Worm (Caenorhabditis elegans): ENCODE measurements around the gene gck-2.

DNA sequence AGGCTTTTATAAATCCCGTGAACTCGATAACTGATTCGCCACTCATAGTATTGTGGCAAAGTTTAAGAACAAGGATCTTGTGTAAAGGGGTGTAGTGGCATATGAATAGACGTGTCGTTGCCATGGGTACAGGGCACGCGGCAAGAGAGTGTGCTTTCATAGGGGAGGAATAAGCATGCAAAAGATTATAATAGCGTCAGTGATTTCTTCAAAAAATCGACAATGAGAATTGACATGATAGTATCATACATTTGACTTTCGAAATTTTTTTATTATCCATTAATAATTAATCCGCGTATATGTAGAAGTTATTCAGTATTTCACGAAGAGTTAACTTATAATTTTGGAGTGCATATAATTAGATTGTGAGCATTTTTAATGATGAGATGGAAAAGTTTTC lies 27.5 kb downstream of the gck-2 start, which contains the start of gene bbs-8:
- TF ChIP-seq hlh-11 (tag; optimal IDR thresholded peaks at IDR 0.05) (no peak), nhr-11 (tag; optimal IDR thresholded peaks at IDR 0.05) (no peak), nhr-41 (GFP tag; IDR thresholded peaks at IDR 0.05) (no peak), pha-4 (GFP tag; IDR thresholded peaks at IDR 0.05) (no peak), pha-4 (tag; optimal IDR thresholded peaks at IDR 0.05) (no peak), ztf-11 (tag; optimal IDR thresholded peaks at IDR 0.05) (no peak), nhr-25 (tag; optimal IDR thresholded peaks at IDR 0.05; ENCODE audit: borderline replicate concordance, insufficient read depth) (no peak), snpc-4 (tag; optimal IDR thresholded peaks at IDR 0.05) (no peak), lin-38 (GFP tag; IDR thresholded peaks at IDR 0.05) (no peak), egl-27 (tag; optimal IDR thresholded peaks at IDR 0.05) (no peak), ztf-7 (tag; optimal IDR thresholded peaks at IDR 0.05) (no peak), lsy-2 (tag; optimal IDR thresholded peaks at IDR 0.05) (no peak)
